Fruit fly (Drosophila melanogaster): ENCODE data around the gene ctrip.

ctrip gene

DNA sequence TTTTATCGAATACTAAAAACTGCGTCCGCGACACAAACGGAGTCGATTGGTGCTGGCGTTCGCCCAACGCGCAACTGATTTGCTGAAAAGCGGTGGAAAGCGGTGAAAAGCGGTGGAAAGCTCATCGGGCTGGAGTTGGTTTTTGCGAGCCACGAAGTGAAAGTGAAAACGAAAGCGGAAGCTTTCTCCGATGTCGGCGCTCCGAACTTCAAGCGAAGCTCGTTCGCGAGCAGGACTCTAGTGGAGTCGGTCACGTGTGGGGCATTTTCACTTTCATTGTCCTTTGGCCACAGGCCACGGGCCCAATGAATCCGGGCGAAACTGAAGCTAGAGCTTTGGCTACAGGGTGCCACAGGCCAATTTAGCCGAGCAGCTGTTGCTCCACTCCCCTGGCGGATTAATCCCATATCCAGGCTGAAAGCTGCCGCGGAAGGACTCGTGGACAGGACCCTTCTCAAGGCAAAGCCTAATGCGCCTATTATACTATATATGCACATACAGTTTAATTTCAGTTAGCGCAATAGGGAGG lies 43.1 kb downstream of the ctrip start:
- TF ChIP-seq Ets98B (GFP tag; IDR thresholded peaks at IDR 0.05) (no peak), CG14655 (GFP tag; optimal IDR thresholded peaks at IDR 0.05) (peak; percentile 48), CG12605 (GFP tag; IDR thresholded peaks at IDR 0.05) (no peak), CG13204 (GFP tag; optimal IDR thresholded peaks at IDR 0.05) (peak; percentile 0), fd96Ca (GFP tag; IDR thresholded peaks at IDR 0.05) (0 out of 3 replicates have a peak, but pooled peaks have one; percentile 35), CG10348 (GFP tag; IDR thresholded peaks at IDR 0.05) (no peak)

DNA sequence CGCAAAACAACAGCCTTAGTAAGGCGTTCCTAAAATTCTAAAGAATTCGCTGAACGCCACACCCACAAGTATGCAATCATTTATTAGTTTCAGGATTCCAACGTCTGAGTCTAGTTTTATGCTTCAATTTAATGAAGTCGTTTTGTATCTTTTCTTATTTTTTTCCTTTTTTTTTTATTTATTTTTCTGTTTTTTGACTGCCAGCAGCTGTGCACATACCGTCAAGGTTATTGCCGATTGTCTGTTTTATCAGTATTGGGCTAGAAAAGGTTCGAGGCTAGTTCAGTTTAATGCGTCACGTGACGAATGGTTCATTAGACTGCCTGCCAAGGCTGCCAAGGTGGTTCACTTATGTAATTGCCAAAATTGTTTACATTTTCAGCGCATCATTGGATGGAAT lies 50.5 kb downstream of the ctrip start:
- TF ChIP-seq CG10348 (GFP tag; IDR thresholded peaks at IDR 0.05) (no peak), Snoo (tag; optimal IDR thresholded peaks at IDR 0.05) (peak; percentile 46), Pif1B (GFP tag; optimal IDR thresholded peaks at IDR 0.05) (no peak), CG8159 (tag; optimal IDR thresholded peaks at IDR 0.05) (no peak), Pif1A (GFP tag; optimal IDR thresholded peaks at IDR 0.05) (peak; percentile 14), fd96Ca (GFP tag; IDR thresholded peaks at IDR 0.05) (no peak), CG13204 (GFP tag; optimal IDR thresholded peaks at IDR 0.05) (no peak)

DNA sequence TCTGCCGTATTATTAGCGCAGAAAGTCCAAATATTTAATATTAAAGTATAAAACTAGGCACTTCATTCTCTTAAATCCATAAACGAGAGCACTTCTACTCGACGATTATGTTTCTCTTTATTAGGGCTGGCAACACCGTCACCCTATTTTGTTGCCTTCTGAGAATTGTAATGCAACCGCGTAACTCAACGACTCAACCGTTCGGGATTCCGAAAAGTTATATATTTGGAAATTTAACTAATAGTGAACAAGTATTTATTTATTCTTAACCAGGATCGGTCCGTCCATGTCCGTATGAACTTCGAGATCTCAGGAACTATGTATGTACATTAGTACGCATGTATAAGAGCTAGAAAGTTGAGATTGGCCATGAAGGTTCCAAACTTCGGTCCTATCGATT lies 62.2 kb downstream of the ctrip start, which contains the start of gene atms:
Gene atms, plus strand, starts transcription at position 301 of the 400 bp plus-strand sequence.
- no peak for TF ChIP-seq Ets98B (GFP tag; IDR thresholded peaks at IDR 0.05)

DNA sequence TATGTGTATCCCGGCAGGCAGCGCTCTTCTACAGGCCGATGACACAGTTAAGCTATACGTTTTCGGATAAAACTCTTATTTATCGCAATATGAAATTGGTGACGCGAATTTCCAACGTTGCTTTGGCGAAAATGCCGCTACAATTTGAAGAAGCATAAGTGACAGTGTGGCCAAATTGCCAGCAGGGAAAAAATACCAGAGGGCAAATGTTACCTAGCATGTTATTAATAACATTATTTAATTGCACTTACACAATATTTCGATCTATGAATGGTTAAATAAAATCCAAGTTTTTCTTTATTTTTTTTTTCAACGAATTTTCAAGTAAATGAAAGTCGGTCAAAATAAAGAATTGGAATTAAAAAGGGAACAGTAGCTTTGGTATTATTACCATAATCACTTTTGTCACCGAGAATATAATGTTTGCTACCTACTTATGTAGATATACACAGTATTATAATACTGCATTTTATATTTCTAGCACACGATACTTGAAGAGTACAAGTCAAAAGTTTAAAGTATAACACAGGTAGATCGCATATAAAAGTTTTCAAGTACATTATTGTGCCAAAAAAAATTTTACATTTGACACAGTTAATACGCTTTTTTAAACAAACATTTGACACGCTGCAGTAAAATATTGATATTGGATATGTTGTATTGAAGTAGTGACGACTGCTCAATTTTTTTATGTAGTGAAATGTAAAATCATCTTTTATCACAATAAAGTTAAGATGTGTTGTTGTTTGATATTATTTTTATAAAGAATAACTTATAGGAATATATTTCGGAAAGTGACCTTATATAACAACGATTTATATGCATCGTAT lies 62.8 kb downstream of the ctrip start, which contains the start of gene tacc:
Gene tacc, minus strand, starts transcription at position 169 of the 830 bp plus-strand sequence.
- TF ChIP-seq CG34367 (tag; optimal IDR thresholded peaks at IDR 0.05) (no peak), CG14655 (GFP tag; optimal IDR thresholded peaks at IDR 0.05) (no peak), CG9948 (tag; optimal IDR thresholded peaks at IDR 0.05) (no peak), CG32121 (GFP tag; IDR thresholded peaks at IDR 0.05) (no peak)

DNA sequence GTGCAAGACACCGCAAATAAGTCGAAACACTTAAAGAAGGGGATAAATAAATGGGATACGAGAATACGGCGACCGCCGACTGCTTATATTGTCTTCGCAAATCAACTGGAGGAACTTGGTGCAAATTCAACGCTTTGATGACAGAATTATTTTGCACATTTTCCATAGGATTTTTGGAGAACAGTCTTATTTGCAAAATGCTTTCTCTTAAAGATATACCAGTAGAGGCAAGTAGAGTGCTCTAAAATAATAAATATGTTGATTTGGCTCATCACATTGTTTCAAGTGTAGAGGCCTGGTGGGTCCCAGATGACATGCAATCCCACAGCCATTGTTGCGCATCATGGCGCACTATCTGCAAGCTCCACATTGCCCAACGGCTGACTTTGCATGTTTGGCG lies 64.6 kb downstream of the ctrip start:
- TF ChIP-seq CG12605 (GFP tag; IDR thresholded peaks at IDR 0.05) (no peak), CG9948 (tag; optimal IDR thresholded peaks at IDR 0.05) (peak; percentile 30), CG4496 (GFP tag; IDR thresholded peaks at IDR 0.05) (no peak), CG14655 (GFP tag; optimal IDR thresholded peaks at IDR 0.05) (peak; percentile 60), CG8159 (tag; optimal IDR thresholded peaks at IDR 0.05) (peak; percentile 42), Pif1A (GFP tag; optimal IDR thresholded peaks at IDR 0.05) (peak; percentile 1), Snoo (tag; optimal IDR thresholded peaks at IDR 0.05) (no peak), fd96Ca (GFP tag; IDR thresholded peaks at IDR 0.05) (peak; percentile 48; the same call in 1 of the 3 replicates), Ets98B (GFP tag; IDR thresholded peaks at IDR 0.05) (no peak), gl (tag; optimal IDR thresholded peaks at IDR 0.05) (no peak), EcR (GFP tag; optimal IDR thresholded peaks at IDR 0.05) (no peak), D1 (tag; optimal IDR thresholded peaks at IDR 0.05) (no peak), CG34367 (tag; optimal IDR thresholded peaks at IDR 0.05) (no peak), rn (GFP tag; IDR thresholded peaks at IDR 0.05) (no peak), CG10348 (GFP tag; IDR thresholded peaks at IDR 0.05) (no peak), CG17806 (tag; optimal IDR thresholded peaks at IDR 0.05) (peak; percentile 30), CG8301 (tag; optimal IDR thresholded peaks at IDR 0.05) (peak; percentile 43), CG13204 (GFP tag; optimal IDR thresholded peaks at IDR 0.05) (no peak), Pif1B (GFP tag; optimal IDR thresholded peaks at IDR 0.05) (no peak), CG32121 (GFP tag; IDR thresholded peaks at IDR 0.05) (0 out of 2 replicates have a peak, but pooled peaks have one; percentile 30), CG15710 (tag; optimal IDR thresholded peaks at IDR 0.05) (peak; percentile 44)

DNA sequence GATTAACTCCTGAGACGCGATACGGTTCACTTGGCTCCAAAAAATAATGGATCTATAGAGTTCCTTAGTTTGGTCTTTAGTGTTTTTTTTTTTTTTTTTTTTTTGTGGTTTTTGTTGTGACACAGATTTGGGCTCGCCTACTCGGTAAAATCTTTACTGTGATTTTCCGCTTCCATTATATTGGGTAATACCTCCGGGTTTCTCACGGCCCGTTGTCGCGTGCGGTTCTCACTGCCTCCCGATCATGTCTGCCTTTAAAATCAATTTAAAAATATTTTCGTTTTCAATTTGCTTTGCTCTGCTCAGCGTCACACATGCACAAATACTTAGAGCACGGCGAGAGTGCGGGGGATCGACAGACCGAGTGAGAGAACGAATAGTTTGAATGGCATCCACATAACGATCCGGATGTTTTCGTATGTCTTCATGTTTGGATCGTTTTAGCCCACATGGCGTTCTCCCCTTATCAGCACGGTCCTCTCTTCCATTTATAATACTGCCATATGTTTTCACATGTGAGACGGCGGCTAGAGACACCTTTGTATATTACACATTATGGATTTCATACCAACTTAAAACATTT lies 65.6 kb downstream of the ctrip start:
- no peak for TF ChIP-seq CG32121 (GFP tag; IDR thresholded peaks at IDR 0.05)

DNA sequence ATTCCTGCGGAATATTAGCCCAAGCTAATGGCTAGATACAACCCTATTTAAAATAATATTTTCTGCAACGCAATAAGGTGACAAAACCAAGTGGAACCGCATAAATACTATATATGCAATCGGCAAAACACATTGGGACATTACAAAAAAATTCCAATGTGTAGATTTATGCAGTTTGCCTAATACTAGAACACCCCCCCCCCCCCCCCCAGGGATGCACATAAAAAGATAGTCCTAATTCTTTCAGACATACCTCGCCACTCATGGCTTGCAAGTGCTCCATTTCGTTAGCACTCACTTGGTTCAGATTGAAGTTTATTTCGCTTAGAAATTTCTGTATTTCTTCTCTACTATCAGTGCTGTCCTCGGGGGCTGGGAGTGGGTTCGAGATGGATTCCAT lies 66.4 kb downstream of the ctrip start:
- TF ChIP-seq CG14655 (GFP tag; optimal IDR thresholded peaks at IDR 0.05) = peak; percentile 23
- no peak for TF ChIP-seq D1 (tag; optimal IDR thresholded peaks at IDR 0.05)

All from whole organism, pupa.